Fruit fly (Drosophila melanogaster) whole organism, prepupa: ENCODE results near the gene AOX3.

Experiments used
- CG10631 ChIP-seq: fragments of 200-800 bp; sonication (Bioruptor generic); optimal IDR thresholded peaks from 2 replicates; lab custom pipeline; 2016; ENCODE audit warnings: missing biosample characterization, missing genetic modification characterization
- CG10669 ChIP-seq: fragments of 200-800 bp; sonication (Bioruptor generic); optimal IDR thresholded peaks from 3 replicates; lab custom pipeline; 2018; ENCODE audit warnings: missing biosample characterization, mild to moderate bottlenecking, missing genetic modification characterization, moderate library complexity
- CG11294 ChIP-seq: fragments of 200-800 bp; sonication (Bioruptor generic); IDR thresholded peaks from 2 replicates; pipeline ENCODE4 v1.3.6; 2022; ENCODE audit warnings: missing biosample characterization, missing genetic modification characterization
- CG11762 ChIP-seq: fragments of 200-800 bp; sonication (Bioruptor generic); optimal IDR thresholded peaks from 3 replicates; lab custom pipeline; 2016; ENCODE audit warnings: missing biosample characterization, missing genetic modification characterization; ENCODE audit not compliant: insufficient read depth
- CG11902 ChIP-seq: fragments of 200-800 bp; sonication (Bioruptor generic); optimal IDR thresholded peaks from 3 replicates; lab custom pipeline; 2016; ENCODE audit warnings: missing biosample characterization, missing genetic modification characterization
- CG1621 ChIP-seq: fragments of 200-800 bp; sonication (Bioruptor generic); optimal IDR thresholded peaks from 3 replicates; lab custom pipeline; 2018; ENCODE audit warnings: missing biosample characterization, mild to moderate bottlenecking, missing genetic modification characterization
- CG16779 ChIP-seq: fragments of 200-800 bp; sonication (Bioruptor generic); optimal IDR thresholded peaks from 3 replicates; lab custom pipeline; 2017; ENCODE audit warnings: missing biosample characterization, mild to moderate bottlenecking, missing genetic modification characterization
- CG31627 ChIP-seq: fragments of 200-800 bp; sonication (Bioruptor generic); optimal IDR thresholded peaks from 3 replicates; lab custom pipeline; 2016; ENCODE audit warnings: missing biosample characterization, missing genetic modification characterization
- CG32006 ChIP-seq: fragments of 200-800 bp; sonication (Bioruptor generic); optimal IDR thresholded peaks from 3 replicates; lab custom pipeline; 2017; ENCODE audit warnings: missing biosample characterization, mild to moderate bottlenecking, missing genetic modification characterization
- CG34406 ChIP-seq: fragments of 200-800 bp; sonication (Bioruptor generic); optimal IDR thresholded peaks from 3 replicates; lab custom pipeline; 2016; ENCODE audit warnings: missing biosample characterization, missing genetic modification characterization
- CG3919 ChIP-seq: fragments of 200-800 bp; sonication (Bioruptor generic); optimal IDR thresholded peaks from 3 replicates; lab custom pipeline; 2016; ENCODE audit warnings: missing biosample characterization, missing genetic modification characterization
- CG6163 ChIP-seq: fragments of 200-800 bp; sonication (Bioruptor generic); IDR thresholded peaks from 3 replicates; pipeline ENCODE4 v1.3.6; 2022; ENCODE audit warnings: missing biosample characterization, missing genetic modification characterization
- CG6276 ChIP-seq: fragments of 200-800 bp; sonication (Bioruptor generic); optimal IDR thresholded peaks from 2 replicates; lab custom pipeline; 2017; ENCODE audit warnings: missing biosample characterization, mild to moderate bottlenecking, missing genetic modification characterization
- CG6792 ChIP-seq: fragments of 200-800 bp; sonication (Bioruptor generic); optimal IDR thresholded peaks from 3 replicates; lab custom pipeline; 2016; ENCODE audit warnings: missing biosample characterization, missing genetic modification characterization
- CG8119 ChIP-seq: fragments of 200-800 bp; sonication (Bioruptor generic); IDR thresholded peaks from 3 replicates; pipeline ENCODE4 v1.3.6; 2022; ENCODE audit warnings: missing biosample characterization, missing genetic modification characterization
- Eip78C ChIP-seq: fragments of 200-800 bp; sonication (Bioruptor generic); peaks from one replicate; lab custom pipeline; 2016; ENCODE audit warnings: missing biosample characterization, missing genetic modification characterization
- Ets96B ChIP-seq: fragments of 200-800 bp; optimal IDR thresholded peaks from 2 replicates; lab custom pipeline; 2019; ENCODE audit warnings: missing biosample characterization, mild to moderate bottlenecking, missing genetic modification characterization, moderate library complexity
- Gug ChIP-seq: fragments of 200-800 bp; sonication (Bioruptor generic); IDR thresholded peaks from 2 replicates; pipeline ENCODE4 v1.3.6; 2022; ENCODE audit warnings: missing biosample characterization, missing genetic modification characterization
- Hr38 ChIP-seq: sonication (Bioruptor generic); optimal IDR thresholded peaks from 2 replicates; lab custom pipeline; 2016; ENCODE audit warnings: missing biosample characterization, missing genetic modification characterization
- Lpt ChIP-seq: fragments of 200-800 bp; sonication (Bioruptor generic); optimal IDR thresholded peaks from 3 replicates; lab custom pipeline; 2016; ENCODE audit warnings: missing biosample characterization, missing genetic modification characterization
- Met ChIP-seq: fragments of 200-800 bp; sonication (Bioruptor generic); optimal IDR thresholded peaks from 3 replicates; lab custom pipeline; 2016; ENCODE audit warnings: missing biosample characterization, missing genetic modification characterization
- OdsH ChIP-seq: fragments of 200-800 bp; sonication (Bioruptor generic); optimal IDR thresholded peaks from 3 replicates; lab custom pipeline; 2016; ENCODE audit warnings: missing biosample characterization, missing genetic modification characterization
- Smox ChIP-seq: fragments of 200-800 bp; sonication (Bioruptor generic); optimal IDR thresholded peaks from 3 replicates; lab custom pipeline; 2016; ENCODE audit warnings: missing biosample characterization, missing genetic modification characterization
- achi ChIP-seq: fragments of 200-800 bp; sonication (Bioruptor generic); optimal IDR thresholded peaks from 3 replicates; lab custom pipeline; 2016; ENCODE audit warnings: missing biosample characterization, missing genetic modification characterization
- acj6 ChIP-seq: fragments of 200-800 bp; sonication (Bioruptor generic); optimal IDR thresholded peaks from 3 replicates; lab custom pipeline; 2016; ENCODE audit warnings: missing biosample characterization, missing genetic modification characterization
- dac ChIP-seq: fragments of 200-800 bp; sonication (Bioruptor generic); optimal IDR thresholded peaks from 2 replicates; lab custom pipeline; 2017; ENCODE audit warnings: missing biosample characterization, mild to moderate bottlenecking, missing genetic modification characterization
- dsx ChIP-seq: fragments of 200-800 bp; optimal IDR thresholded peaks from 3 replicates; lab custom pipeline; 2019; ENCODE audit warnings: missing biosample characterization, mild to moderate bottlenecking, missing genetic modification characterization, moderate library complexity; ENCODE audit not compliant: poor library complexity, severe bottlenecking
- eg ChIP-seq: fragments of 200-800 bp; sonication (Bioruptor generic); IDR thresholded peaks from 3 replicates; pipeline ENCODE4 v1.3.6; 2022; ENCODE audit warnings: missing biosample characterization, missing genetic modification characterization
- fd85E ChIP-seq: fragments of 200-800 bp; sonication (Bioruptor generic); optimal IDR thresholded peaks from 3 replicates; lab custom pipeline; 2016; ENCODE audit warnings: missing biosample characterization, missing genetic modification characterization
- fkh ChIP-seq: fragments of 200-800 bp; sonication (Bioruptor generic); optimal IDR thresholded peaks from 3 replicates; lab custom pipeline; 2017; ENCODE audit warnings: missing biosample characterization, mild to moderate bottlenecking, missing genetic modification characterization, moderate library complexity
- lz ChIP-seq: fragments of 200-800 bp; sonication (Bioruptor generic); optimal IDR thresholded peaks from 3 replicates; lab custom pipeline; 2016; ENCODE audit warnings: missing biosample characterization, missing genetic modification characterization
- net ChIP-seq: fragments of 200-800 bp; sonication (Bioruptor generic); optimal IDR thresholded peaks from 3 replicates; lab custom pipeline; 2016; ENCODE audit warnings: missing biosample characterization, missing genetic modification characterization
- pdm3 ChIP-seq: fragments of 200-800 bp; sonication (Bioruptor generic); optimal IDR thresholded peaks from 3 replicates; lab custom pipeline; 2016; ENCODE audit warnings: missing biosample characterization, missing genetic modification characterization
- salr ChIP-seq, 2 experiments: fragments of 200-800 bp; sonication (Bioruptor generic); optimal IDR thresholded peaks; 3 replicates each; lab custom pipeline; 2016 to 2018; ENCODE audit warnings: missing biosample characterization in 2 of 2, missing genetic modification characterization in 2 of 2, mild to moderate bottlenecking in 1 of 2
- spab ChIP-seq: fragments of 200-800 bp; sonication (Bioruptor generic); optimal IDR thresholded peaks from 2 replicates; lab custom pipeline; 2017; ENCODE audit warnings: missing biosample characterization, mild to moderate bottlenecking, missing genetic modification characterization, missing genetic modification reagents
- ss ChIP-seq, 2 experiments: fragments of 200-800 bp; sonication (Bioruptor generic); optimal IDR thresholded peaks; 2 replicates in 1 of 2; 3 replicates in 1 of 2; lab custom pipeline; 2017 to 2018; ENCODE audit warnings: mild to moderate bottlenecking in 2 of 2, missing biosample characterization in 2 of 2, missing genetic modification characterization in 2 of 2, moderate library complexity in 1 of 2
- svp ChIP-seq: fragments of 200-800 bp; sonication (Bioruptor generic); peaks from one replicate; lab custom pipeline; 2016; ENCODE audit warnings: missing biosample characterization, missing genetic modification characterization
- vri ChIP-seq: fragments of 200-800 bp; sonication (Bioruptor generic); optimal IDR thresholded peaks from 3 replicates; lab custom pipeline; 2016; ENCODE audit warnings: missing biosample characterization, mild to moderate bottlenecking, missing genetic modification characterization

AOX3 gene

dm6 chr3R:15513208-15513607 lies 34.8 kb downstream of the AOX3 start:
- TF ChIP-seq Hr38 (GFP tag; lab: Kevin White, UChicago) (no peak), CG11762 (GFP tag; lab: Kevin White, UChicago) (no peak), ss (GFP tag; optimal IDR thresholded peaks at IDR 0.05; lab: Kevin White, UChicago) (no peak), spab (GFP tag; lab: Kevin White, UChicago) (no peak), dac (GFP tag; lab: Kevin White, UChicago) (no peak), Ets96B (tag; lab: Kevin White, UChicago) (no peak), CG11294 (GFP tag; lab: Robert Waterston, UW) (no peak), achi (GFP tag; lab: Kevin White, UChicago) (no peak), CG10669 (no peak), net (GFP tag; lab: Kevin White, UChicago) (no peak), Eip78C (GFP tag; lab: Kevin White, UChicago) (no peak), Met (no peak), CG31627 (GFP tag; lab: Kevin White, UChicago) (no peak), eg (GFP tag; lab: Robert Waterston, UW) (no peak), CG34406 (GFP tag; lab: Kevin White, UChicago) (no peak), salr (GFP tag; optimal IDR thresholded peaks at IDR 0.05; lab: Kevin White, UChicago) (no peak), CG6792 (GFP tag; lab: Kevin White, UChicago) (no peak)
- TF ChIP-seq, all 60 proteins: peak for 0

- TF ChIP-seq CG6276 (GFP tag; lab: Kevin White, UChicago): no peak
- no peak for TF ChIP-seq CG11762 (GFP tag; lab: Kevin White, UChicago)
- no peak for TF ChIP-seq OdsH (GFP tag; lab: Kevin White, UChicago)
- TF ChIP-seq dsx: no peak
- TF ChIP-seq CG11902: no peak
- no peak for TF ChIP-seq CG31627 (GFP tag; lab: Kevin White, UChicago)
- no peak for TF ChIP-seq salr (GFP tag; optimal IDR thresholded peaks at IDR 0.05; lab: Kevin White, UChicago)
- TF ChIP-seq pdm3 (GFP tag; lab: Kevin White, UChicago): no peak
- TF ChIP-seq CG6163 (GFP tag; lab: Robert Waterston, UW): no peak
- TF ChIP-seq CG8119 (GFP tag; lab: Robert Waterston, UW): no peak
- no peak for TF ChIP-seq Met
- no peak for TF ChIP-seq CG3919 (GFP tag; lab: Kevin White, UChicago)
- TF ChIP-seq svp (GFP tag; lab: Kevin White, UChicago): no peak
- TF ChIP-seq CG10631 (GFP tag; lab: Kevin White, UChicago): no peak
Observed at dm6 chr3R:15512249-15512648, 35.7 kb downstream of the AOX3 start.

- TF ChIP-seq svp (GFP tag; lab: Kevin White, UChicago) (peak; percentile 16), CG34406 (GFP tag; lab: Kevin White, UChicago) (no peak), Eip78C (GFP tag; lab: Kevin White, UChicago) (peak; percentile 16), acj6 (GFP tag; lab: Kevin White, UChicago) (no peak), CG32006 (GFP tag; lab: Kevin White, UChicago) (no peak)
- TF ChIP-seq, all 60 proteins: peak for 2
Observed at dm6 chr3R:15509817-15510216, 38.2 kb downstream of the AOX3 start, which contains the start of gene CG44013. CG44013 (minus strand) TSS chr3R:15509917.

- TF ChIP-seq Smox (no peak), svp (GFP tag; lab: Kevin White, UChicago) (peak; percentile 91), CG6163 (GFP tag; lab: Robert Waterston, UW) (no peak), acj6 (GFP tag; lab: Kevin White, UChicago) (no peak), CG16779 (tag; lab: Kevin White, UChicago) (no peak), CG8119 (GFP tag; lab: Robert Waterston, UW) (no peak), Gug (GFP tag; lab: Robert Waterston, UW) (no peak), lz (no peak), fd85E (no peak), Eip78C (GFP tag; lab: Kevin White, UChicago) (peak; percentile 12), OdsH (GFP tag; lab: Kevin White, UChicago) (no peak), vri (peak; percentile 86), eg (GFP tag; lab: Robert Waterston, UW) (no peak), CG1621 (tag; lab: Kevin White, UChicago) (no peak), CG3919 (GFP tag; lab: Kevin White, UChicago) (no peak), pdm3 (GFP tag; lab: Kevin White, UChicago) (no peak), Lpt (GFP tag; lab: Kevin White, UChicago) (no peak), CG31627 (GFP tag; lab: Kevin White, UChicago) (no peak), fkh (GFP tag; lab: Kevin White, UChicago) (no peak)
Observed at dm6 chr3R:15508631-15509030, 39.4 kb downstream of the AOX3 start, which contains the start of gene CG44014. CG44014 (minus strand) TSS chr3R:15508886.
